Worm (Caenorhabditis elegans): ENCODE measurements around the gene dod-21.

dod-21 gene

DNA sequence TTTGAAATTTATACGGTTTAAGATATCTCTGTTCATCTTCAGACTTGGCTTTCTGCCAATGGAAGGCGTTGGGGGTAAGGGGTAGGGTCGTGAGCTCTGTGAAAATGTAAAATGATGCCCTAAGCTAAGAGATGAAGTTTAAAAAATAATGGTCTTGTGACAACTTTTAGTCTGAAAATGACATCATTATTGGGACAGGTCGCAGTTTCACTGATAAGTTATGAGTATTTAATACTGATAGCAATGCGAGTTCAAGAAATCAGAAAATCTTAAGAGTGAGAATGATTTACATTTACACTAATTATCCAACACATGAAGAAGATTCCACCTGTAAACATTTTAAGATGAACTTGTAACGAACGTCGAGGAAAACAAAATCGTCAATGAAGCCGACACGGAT lies 28.1 kb downstream of the dod-21 start:
- TF ChIP-seq snpc-4 (GFP tag; optimal IDR thresholded peaks at IDR 0.05) (no peak), snpc-4 (tag; optimal IDR thresholded peaks at IDR 0.05) (no peak), F52B5.7 (tag; optimal IDR thresholded peaks at IDR 0.05) (no peak), ets-4 (GFP tag; optimal IDR thresholded peaks at IDR 0.05) (no peak), nhr-179 (tag; optimal IDR thresholded peaks at IDR 0.05) (no peak), nhr-80 (tag; optimal IDR thresholded peaks at IDR 0.05) (peak; percentile 5), F57C9.4 (tag; optimal IDR thresholded peaks at IDR 0.05) (no peak)

DNA sequence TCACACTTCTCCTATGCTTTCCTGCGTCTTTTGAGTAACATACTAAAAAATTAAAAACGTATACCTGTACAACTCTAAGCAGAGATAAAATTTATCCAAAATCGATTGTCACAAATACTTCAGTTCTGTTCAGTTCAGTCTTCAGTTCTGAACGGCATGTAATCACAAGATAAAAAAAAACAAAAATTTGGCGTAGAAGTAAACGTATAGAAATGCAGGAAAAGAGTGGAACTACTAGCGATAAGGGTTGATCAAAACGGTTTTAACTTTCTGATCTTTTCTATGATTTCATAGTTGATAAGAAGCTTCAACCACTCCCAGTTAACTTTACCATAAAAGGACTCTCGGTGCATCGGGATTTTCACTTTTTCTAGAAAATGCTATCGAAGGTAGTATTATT lies 28.5 kb downstream of the dod-21 start, which contains the start of gene dod-22:
TSS of gene dod-22 (plus strand) at position 301 of the 400 bp plus-strand sequence.
- TF ChIP-seq sea-2 (GFP tag; IDR thresholded peaks at IDR 0.05) (no peak), lir-1 (GFP tag; conservative IDR thresholded peaks at IDR 0.05) (no peak), attf-3 (GFP tag; conservative IDR thresholded peaks at IDR 0.05) (no peak), B0336.3 (GFP tag; IDR thresholded peaks at IDR 0.05) (no peak), ztf-3 (GFP tag; optimal IDR thresholded peaks at IDR 0.05) (no peak), ztf-22 (GFP tag; optimal IDR thresholded peaks at IDR 0.05) (no peak), cebp-1 (GFP tag; IDR thresholded peaks at IDR 0.05) (no peak), cebp-1 (tag; optimal IDR thresholded peaks at IDR 0.05) (no peak), F37B4.10 (GFP tag; IDR thresholded peaks at IDR 0.05) (no peak), snpc-1.1 (tag; optimal IDR thresholded peaks at IDR 0.05; ENCODE audit: insufficient read depth) (no peak), B0261.1 (tag; optimal IDR thresholded peaks at IDR 0.05) (no peak)

DNA sequence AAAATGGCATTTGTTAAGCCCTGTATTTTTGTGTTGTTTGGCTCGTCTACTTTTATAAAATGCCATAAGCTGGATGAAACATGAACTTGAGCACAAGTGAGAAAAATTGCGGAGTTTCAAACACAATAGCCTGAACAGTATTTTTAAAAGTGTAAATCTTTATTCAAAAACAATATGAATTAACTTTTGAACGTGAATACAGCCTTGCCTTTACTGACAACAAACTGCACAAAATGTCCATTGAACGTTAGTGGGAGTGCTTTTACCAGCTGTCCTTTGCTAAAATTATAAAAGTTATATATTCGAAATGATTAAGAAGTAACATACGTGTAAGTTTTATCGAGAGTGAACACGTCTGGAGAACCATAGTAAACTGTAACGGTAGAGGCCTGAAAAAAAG lies 30.8 kb downstream of the dod-21 start:
- TF ChIP-seq Y53F4B.3 (GFP tag; IDR thresholded peaks at IDR 0.05) (no peak), rcor-1 (GFP tag; IDR thresholded peaks at IDR 0.05) (no peak), ceh-27 (GFP tag; optimal IDR thresholded peaks at IDR 0.05) (no peak), him-1 (tag; optimal IDR thresholded peaks at IDR 0.05) (no peak), repo-1 (tag; optimal IDR thresholded peaks at IDR 0.05) (no peak), zfh-2 (GFP tag; conservative IDR thresholded peaks at IDR 0.05) (no peak), efl-1 (GFP tag; optimal IDR thresholded peaks at IDR 0.05) (no peak), B0019.2 (GFP tag; conservative IDR thresholded peaks at IDR 0.05) (no peak), ekl-4 (GFP tag; IDR thresholded peaks at IDR 0.05) (no peak), B0336.3 (GFP tag; IDR thresholded peaks at IDR 0.05) (no peak), nhr-120 (GFP tag; IDR thresholded peaks at IDR 0.05) (no peak)

DNA sequence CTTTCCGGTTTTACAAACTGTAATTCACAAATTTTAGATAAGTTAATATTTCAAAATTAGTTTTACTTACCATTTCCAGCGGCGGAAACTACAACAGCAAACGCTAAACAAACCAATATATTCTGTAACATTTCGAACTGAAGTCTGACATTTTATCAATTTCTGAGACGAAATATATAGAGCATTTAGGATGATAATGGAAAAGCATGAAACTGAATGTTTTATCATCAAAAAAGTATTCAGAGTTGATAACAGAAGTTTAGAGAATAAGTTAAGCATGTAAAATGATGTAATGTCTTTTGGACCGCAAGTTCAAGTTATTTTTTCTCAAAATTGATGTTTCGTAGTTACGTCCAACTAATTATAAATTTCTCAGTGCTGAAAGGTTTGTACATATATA lies 32.6 kb downstream of the dod-21 start, which contains the start of gene F55G11.2:
TSS of gene F55G11.2 (minus strand) at position 149 of the 400 bp plus-strand sequence.
- no peak for TF ChIP-seq Y67H2A.10 (GFP tag; conservative IDR thresholded peaks at IDR 0.05)
- peak; percentile 55 for TF ChIP-seq nhr-80 (tag; optimal IDR thresholded peaks at IDR 0.05)

DNA sequence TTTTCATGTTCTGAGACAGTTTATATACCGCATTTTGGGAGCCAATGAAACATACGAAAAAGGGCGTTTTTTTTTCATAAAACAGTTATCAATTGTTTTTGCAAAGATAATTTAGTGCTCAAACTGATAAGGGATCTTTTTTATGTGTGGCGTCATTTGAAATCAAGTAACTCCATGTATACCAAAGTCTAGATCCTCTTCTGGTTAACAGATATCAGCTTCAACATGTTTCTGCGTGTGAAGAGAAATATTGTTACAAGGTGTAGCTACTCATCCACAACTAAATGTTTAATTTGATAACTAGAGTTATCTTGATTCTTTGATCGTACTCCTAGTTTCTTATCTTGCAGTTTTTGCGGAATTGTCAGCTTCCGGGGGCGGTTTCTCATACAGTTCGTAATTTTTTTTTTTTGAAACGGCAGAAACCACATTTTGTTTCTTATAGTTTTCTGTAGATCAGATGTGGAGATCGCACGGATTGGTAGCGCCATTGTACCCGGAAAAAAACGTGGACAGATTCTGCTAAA lies 35.5 kb downstream of the dod-21 start:
- no peak for TF ChIP-seq unc-130 (GFP tag; optimal IDR thresholded peaks at IDR 0.05)
- TF ChIP-seq nhr-80 (tag; optimal IDR thresholded peaks at IDR 0.05): peak; percentile 59

DNA sequence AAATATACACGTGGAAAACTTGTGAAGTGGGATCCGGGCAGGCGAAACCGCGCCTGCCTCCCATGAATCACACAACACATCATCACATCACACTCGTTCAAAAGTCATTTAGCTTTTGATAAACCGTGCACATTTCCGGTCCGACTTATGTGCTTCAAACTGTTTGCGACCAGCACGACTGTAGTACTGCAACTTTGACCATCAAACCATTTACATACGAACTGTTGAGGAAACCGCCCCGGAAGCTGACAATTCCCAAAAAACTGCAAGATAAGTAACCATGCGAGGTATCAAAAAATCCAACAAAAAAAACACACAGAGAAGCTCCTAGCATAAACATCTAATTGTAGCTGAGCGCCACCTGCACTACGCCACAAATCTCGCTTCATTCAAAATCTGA lies 36.2 kb downstream of the dod-21 start:
- no peak for TF ChIP-seq hrde-1 (tag; optimal IDR thresholded peaks at IDR 0.05; ENCODE audit: borderline replicate concordance)
- no peak for TF ChIP-seq nfyb-1 (GFP tag; IDR thresholded peaks at IDR 0.05)
- TF ChIP-seq zfh-2 (GFP tag; conservative IDR thresholded peaks at IDR 0.05): no peak
- TF ChIP-seq mel-28 (tag; optimal IDR thresholded peaks at IDR 0.05; ENCODE audit: borderline replicate concordance): no peak
- TF ChIP-seq sdz-38 (tag; optimal IDR thresholded peaks at IDR 0.05): no peak
- no peak for TF ChIP-seq ceh-58 (GFP tag; IDR thresholded peaks at IDR 0.05)
- no peak for TF ChIP-seq ztf-3 (GFP tag; optimal IDR thresholded peaks at IDR 0.05)
- no peak for TF ChIP-seq F57C9.4 (tag; optimal IDR thresholded peaks at IDR 0.05)
- TF ChIP-seq ceh-79 (tag; optimal IDR thresholded peaks at IDR 0.05): no peak
- TF ChIP-seq ceh-40 (GFP tag; IDR thresholded peaks at IDR 0.05): no peak
